Worm (Caenorhabditis elegans) whole organism, early embryonic: ENCODE results near the gene sqt-2.

ENCODE experiments used
- B0310.2 ChIP-seq: sonication (generic microtip); optimal IDR thresholded peaks from 2 replicates; lab custom pipeline; 2016; ENCODE audit warnings: mild to moderate bottlenecking, missing genetic modification characterization, missing compliant biosample characterization
- F13C5.2 ChIP-seq: sonication (generic microtip); optimal IDR thresholded peaks from 2 replicates; lab custom pipeline; 2017; ENCODE audit warnings: mild to moderate bottlenecking, missing genetic modification characterization, inconsistent platforms, missing compliant biosample characterization
- hmg-4 ChIP-seq: fragments of 200-800 bp; sonication (Bioruptor generic); optimal IDR thresholded peaks from 2 replicates; lab custom pipeline; 2018; ENCODE audit warnings: mild to moderate bottlenecking, missing genetic modification characterization, missing compliant biosample characterization
- pes-1 ChIP-seq: fragments of 200-800 bp; sonication (Bioruptor generic); IDR thresholded peaks from 2 replicates; pipeline ENCODE4 v1.3.6; 2022; ENCODE audit warnings: missing genetic modification reagents, missing genetic modification characterization, missing compliant biosample characterization
- scrt-1 ChIP-seq: fragments of 200-800 bp; sonication (Bioruptor generic); IDR thresholded peaks from 2 replicates; pipeline ENCODE4 v1.3.6; 2022; ENCODE audit warnings: missing genetic modification characterization, missing compliant biosample characterization
- tra-4 ChIP-seq: sonication (generic microtip); optimal IDR thresholded peaks from 2 replicates; lab custom pipeline; 2017; ENCODE audit warnings: missing genetic modification characterization, missing compliant biosample characterization

sqt-2 gene

ce11 chrII:73892-74291 lies 50.8 kb downstream of the sqt-2 start:
- TF ChIP-seq tra-4 (tag; lab: Kevin White, UChicago) (no peak), F13C5.2 (tag; lab: Kevin White, UChicago) (no peak), pes-1 (no peak), hmg-4 (GFP tag; lab: Kevin White, UChicago) (no peak), scrt-1 (no peak), B0310.2 (tag; lab: Kevin White, UChicago) (no peak)
